Worm (Caenorhabditis elegans) whole organism, L1 larva: ENCODE results near the gene C45B2.1.

ENCODE experiments used
- C16A3.4 ChIP-seq: fragments of 150-350 bp; optimal IDR thresholded peaks from 2 replicates; lab custom pipeline; 2014; ENCODE audit warnings: missing biosample characterization, missing genetic modification characterization
- C34B4.2 ChIP-seq: sonication (generic microtip); optimal IDR thresholded peaks from 2 replicates; lab custom pipeline; 2017; ENCODE audit warnings: mild to moderate bottlenecking, missing genetic modification characterization, missing compliant biosample characterization
- F16B12.6 ChIP-seq: fragments of 150-350 bp; optimal IDR thresholded peaks from 2 replicates; lab custom pipeline; 2014; ENCODE audit warnings: missing biosample characterization, missing genetic modification characterization
- aha-1 ChIP-seq: fragments of 150-350 bp; optimal IDR thresholded peaks from 2 replicates; lab custom pipeline; 2014; ENCODE audit warnings: missing biosample characterization, missing genetic modification characterization
- aly-2 ChIP-seq: fragments of 150-350 bp; optimal IDR thresholded peaks from 2 replicates; lab custom pipeline; 2014; ENCODE audit warnings: missing biosample characterization, missing genetic modification characterization
- blmp-1 ChIP-seq: fragments of 150-350 bp; optimal IDR thresholded peaks from 2 replicates; lab custom pipeline; 2014; ENCODE audit warnings: missing biosample characterization, missing genetic modification characterization
- ceh-82 ChIP-seq, 3 experiments: fragments of 150-350 bp in 1 of 3; sonication (generic microtip) in 2 of 3; optimal IDR thresholded peaks; 2 replicates each; lab custom pipeline; 2014 to 2017; ENCODE audit warnings: missing biosample characterization in 3 of 3, missing genetic modification characterization in 3 of 3
- ceh-90 ChIP-seq: sonication (generic microtip); optimal IDR thresholded peaks from 2 replicates; lab custom pipeline; 2016; ENCODE audit warnings: missing genetic modification characterization, missing compliant biosample characterization
- ces-1 ChIP-seq: fragments of 150-350 bp; optimal IDR thresholded peaks from 2 replicates; lab custom pipeline; 2014; ENCODE audit warnings: missing biosample characterization, missing genetic modification reagents, missing genetic modification characterization
- dpl-1 ChIP-seq, 3 experiments: fragments of 150-350 bp in 2 of 3; sonication (generic microtip) in 1 of 3; optimal IDR thresholded peaks; 2 replicates each; lab custom pipeline; 2014 to 2017; ENCODE audit warnings: missing biosample characterization in 3 of 3, missing genetic modification characterization in 3 of 3, missing genetic modification reagents in 3 of 3
- dsc-1 ChIP-seq: sonication (generic microtip); optimal IDR thresholded peaks from 2 replicates; lab custom pipeline; 2016; ENCODE audit warnings: mild to moderate bottlenecking, missing genetic modification characterization, missing compliant biosample characterization
- efl-1 ChIP-seq, 4 experiments: fragments of 150-350 bp; optimal IDR thresholded peaks in 3 of 4; peaks in 1 of 4; 1 replicate in 1 of 4; 2 replicates in 3 of 4; lab custom pipeline; 2014; ENCODE audit warnings: missing biosample characterization in 2 of 4, missing genetic modification characterization in 2 of 4, missing genetic modification reagents in 2 of 4
- egl-13 ChIP-seq: sonication (generic microtip); optimal IDR thresholded peaks from 2 replicates; lab custom pipeline; 2016; ENCODE audit warnings: missing genotype, missing genetic modification reagents, missing genetic modification characterization, missing compliant biosample characterization
- ets-5 ChIP-seq: fragments of 200-800 bp; sonication (Bioruptor generic); IDR thresholded peaks from 2 replicates; pipeline ENCODE4 v1.3.6; 2022; ENCODE audit warnings: missing genetic modification characterization, missing compliant biosample characterization
- fkh-8 ChIP-seq: sonication (generic microtip); optimal IDR thresholded peaks from 2 replicates; lab custom pipeline; 2016; ENCODE audit warnings: mild to moderate bottlenecking, missing genetic modification characterization, missing compliant biosample characterization
- fos-1 ChIP-seq: fragments of 150-350 bp; optimal IDR thresholded peaks from 2 replicates; lab custom pipeline; 2014; ENCODE audit warnings: missing biosample characterization, missing genetic modification characterization
- hlh-4 ChIP-seq: sonication (generic microtip); optimal IDR thresholded peaks from 2 replicates; lab custom pipeline; 2016; ENCODE audit warnings: mild to moderate bottlenecking, missing genetic modification characterization, missing compliant biosample characterization
- isw-1 ChIP-seq: fragments of 200-800 bp; sonication (Bioruptor generic); IDR thresholded peaks from 2 replicates; pipeline ENCODE4 v1.3.6; 2022; ENCODE audit warnings: missing genetic modification characterization, missing compliant biosample characterization
- lin-14 ChIP-seq: fragments of 200-800 bp; sonication (Bioruptor generic); optimal IDR thresholded peaks from 2 replicates; lab custom pipeline; 2018; ENCODE audit warnings: mild to moderate bottlenecking, missing genetic modification characterization, moderate library complexity, missing compliant biosample characterization
- lin-35 ChIP-seq, 2 experiments: fragments of 150-350 bp; optimal IDR thresholded peaks; 2 replicates each; lab custom pipeline; 2014; ENCODE audit warnings: missing biosample characterization in 2 of 2, missing genetic modification characterization in 2 of 2, missing genetic modification reagents in 2 of 2
- lin-39 ChIP-seq: fragments of 150-350 bp; optimal IDR thresholded peaks from 2 replicates; lab custom pipeline; 2014; ENCODE audit warnings: missing biosample characterization, missing genetic modification reagents, missing genetic modification characterization
- lir-3 ChIP-seq: sonication (generic microtip); optimal IDR thresholded peaks from 2 replicates; lab custom pipeline; 2016; ENCODE audit warnings: mild to moderate bottlenecking, missing genetic modification characterization, moderate library complexity, missing compliant biosample characterization; ENCODE audit not compliant: poor library complexity
- lsy-2 ChIP-seq, 2 experiments: fragments of 150-350 bp; optimal IDR thresholded peaks; 2 replicates each; lab custom pipeline; 2014; ENCODE audit warnings: missing biosample characterization in 2 of 2, missing genetic modification characterization in 2 of 2
- mab-9 ChIP-seq: fragments of 200-800 bp; sonication (Bioruptor generic); IDR thresholded peaks from 2 replicates; pipeline ENCODE4 v1.3.6; 2022; ENCODE audit warnings: missing genetic modification reagents, missing genetic modification characterization, missing compliant biosample characterization
- mdl-1 ChIP-seq, 2 experiments: fragments of 150-350 bp; optimal IDR thresholded peaks; 2 replicates each; lab custom pipeline; 2014 to 2017; ENCODE audit warnings: missing biosample characterization in 2 of 2, missing genetic modification characterization in 2 of 2, inconsistent platforms in 1 of 2
- mef-2 ChIP-seq: fragments of 150-350 bp; optimal IDR thresholded peaks from 2 replicates; lab custom pipeline; 2014; ENCODE audit warnings: missing biosample characterization, missing genetic modification characterization
- mep-1 ChIP-seq: fragments of 150-350 bp; optimal IDR thresholded peaks from 2 replicates; lab custom pipeline; 2014; ENCODE audit warnings: missing biosample characterization, missing genetic modification characterization
- nhr-12 ChIP-seq: sonication (generic microtip); optimal IDR thresholded peaks from 2 replicates; lab custom pipeline; 2017; ENCODE audit warnings: missing biosample characterization, missing genetic modification characterization
- nhr-19 ChIP-seq: fragments of 200-800 bp; sonication (Bioruptor generic); conservative IDR thresholded peaks from 2 replicates; pipeline ENCODE4 v1.3.6; 2022; ENCODE audit warnings: missing genetic modification characterization, missing compliant biosample characterization
- nhr-20 ChIP-seq: sonication (generic microtip); optimal IDR thresholded peaks from 2 replicates; lab custom pipeline; 2016; ENCODE audit warnings: mild to moderate bottlenecking, missing genetic modification characterization, missing compliant biosample characterization
- nhr-237 ChIP-seq: fragments of 150-350 bp; optimal IDR thresholded peaks from 2 replicates; lab custom pipeline; 2014; ENCODE audit warnings: missing biosample characterization, missing genetic modification characterization
- nhr-47 ChIP-seq: sonication (generic microtip); optimal IDR thresholded peaks from 2 replicates; lab custom pipeline; 2016; ENCODE audit warnings: mild to moderate bottlenecking, missing genetic modification characterization, moderate library complexity, missing compliant biosample characterization
- nhr-71 ChIP-seq: sonication (generic microtip); optimal IDR thresholded peaks from 2 replicates; lab custom pipeline; 2016; ENCODE audit warnings: mild to moderate bottlenecking, missing genetic modification characterization, moderate library complexity, missing compliant biosample characterization
- nhr-76 ChIP-seq: sonication (generic microtip); optimal IDR thresholded peaks from 2 replicates; lab custom pipeline; 2017; ENCODE audit warnings: missing biosample characterization, missing genetic modification characterization
- nhr-85 ChIP-seq: sonication (generic microtip); peaks from one replicate; lab custom pipeline; 2016; ENCODE audit warnings: missing genetic modification characterization, inconsistent platforms, missing compliant biosample characterization
- nhr-90 ChIP-seq: sonication (generic microtip); optimal IDR thresholded peaks from 2 replicates; lab custom pipeline; 2016; ENCODE audit warnings: mild to moderate bottlenecking, missing genetic modification characterization, missing compliant biosample characterization; ENCODE audit not compliant: poor library complexity
- rnt-1 ChIP-seq: sonication (generic microtip); optimal IDR thresholded peaks from 2 replicates; lab custom pipeline; 2016; ENCODE audit warnings: mild to moderate bottlenecking, missing genetic modification characterization, moderate library complexity, missing compliant biosample characterization
- skn-1 ChIP-seq: fragments of 150-350 bp; optimal IDR thresholded peaks from 2 replicates; lab custom pipeline; 2014; ENCODE audit warnings: missing biosample characterization, missing genetic modification characterization
- snu-23 ChIP-seq: sonication (generic microtip); optimal IDR thresholded peaks from 2 replicates; lab custom pipeline; 2016; ENCODE audit warnings: missing genetic modification characterization, missing compliant biosample characterization
- sox-4 ChIP-seq: sonication (generic microtip); optimal IDR thresholded peaks from 2 replicates; lab custom pipeline; 2016; ENCODE audit warnings: missing genetic modification characterization, missing compliant biosample characterization
- swsn-7 ChIP-seq: sonication (generic microtip); optimal IDR thresholded peaks from 2 replicates; lab custom pipeline; 2016; ENCODE audit warnings: missing genetic modification characterization, missing compliant biosample characterization
- tbx-2 ChIP-seq: sonication (generic microtip); optimal IDR thresholded peaks from 2 replicates; lab custom pipeline; 2016; ENCODE audit warnings: missing genetic modification characterization, missing compliant biosample characterization
- unc-130 ChIP-seq: fragments of 150-350 bp; optimal IDR thresholded peaks from 2 replicates; lab custom pipeline; 2017; ENCODE audit warnings: missing biosample characterization, missing genetic modification characterization, inconsistent platforms
- unc-62 ChIP-seq: fragments of 150-350 bp; optimal IDR thresholded peaks from 2 replicates; lab custom pipeline; 2014; ENCODE audit warnings: missing biosample characterization, missing genetic modification reagents, missing genetic modification characterization
- unc-86 ChIP-seq: sonication (generic microtip); optimal IDR thresholded peaks from 2 replicates; lab custom pipeline; 2016; ENCODE audit warnings: missing genetic modification characterization, missing compliant biosample characterization
- vab-15 ChIP-seq: sonication (generic microtip); optimal IDR thresholded peaks from 2 replicates; lab custom pipeline; 2017; ENCODE audit warnings: missing genotype, mild to moderate bottlenecking, missing genetic modification characterization, missing compliant biosample characterization
- xbp-1 ChIP-seq: sonication (generic microtip); optimal IDR thresholded peaks from 2 replicates; lab custom pipeline; 2016; ENCODE audit warnings: missing genetic modification characterization, missing compliant biosample characterization
- zip-4 ChIP-seq: fragments of 200-800 bp; sonication (Bioruptor generic); optimal IDR thresholded peaks from 2 replicates; lab custom pipeline; 2018; ENCODE audit warnings: mild to moderate bottlenecking, missing genetic modification characterization, moderate library complexity, missing compliant biosample characterization
- ztf-11 ChIP-seq, 2 experiments: sonication (generic microtip); optimal IDR thresholded peaks; 2 replicates each; lab custom pipeline; 2016 to 2017; ENCODE audit warnings: missing genetic modification characterization in 2 of 2, missing biosample characterization in 1 of 2, missing compliant biosample characterization in 1 of 2
- ztf-4 ChIP-seq: fragments of 150-350 bp; optimal IDR thresholded peaks from 2 replicates; lab custom pipeline; 2014; ENCODE audit warnings: missing biosample characterization, missing genetic modification characterization

C45B2.1 gene

DNA sequence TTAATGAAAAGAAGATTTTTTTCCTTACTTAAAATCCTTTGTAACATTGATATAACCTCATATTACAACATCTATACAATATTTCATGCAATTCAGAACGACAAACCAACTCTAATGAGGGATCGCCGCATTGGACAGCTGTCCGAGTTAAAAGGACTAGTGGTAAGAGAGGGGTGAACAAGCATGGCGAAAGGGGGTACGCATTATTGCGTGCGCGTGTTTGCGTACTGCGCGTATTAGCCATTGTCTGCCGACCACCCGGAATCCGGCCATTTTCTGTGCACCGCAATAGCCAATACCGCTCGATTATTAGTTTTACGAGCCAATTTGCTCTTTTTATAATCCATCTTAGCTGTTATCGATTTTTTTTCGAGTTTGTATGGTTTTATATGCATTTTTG, 11.6 kb downstream of the C45B2.1 start, which contains the start of gene C15H9.4:
TSS of gene C15H9.4 (plus strand) at position 93 of the 400 bp plus-strand sequence.
- peak; percentile 19 to 46 for TF ChIP-seq lsy-2 (tag; optimal IDR thresholded peaks at IDR 0.05; lab: Kevin White, UChicago)
- TF ChIP-seq fos-1 = no peak
- TF ChIP-seq nhr-237 (tag; lab: Kevin White, UChicago) = no peak
- no peak for TF ChIP-seq aly-2 (tag; lab: Kevin White, UChicago)
- peak; percentile 78 for TF ChIP-seq lin-14 (GFP tag; lab: Kevin White, UChicago)
- TF ChIP-seq lin-39 (tag; lab: Kevin White, UChicago) = no peak
- TF ChIP-seq ceh-82 (tag; optimal IDR thresholded peaks at IDR 0.05; lab: Kevin White, UChicago) = peak; percentile 30 to 58 (median 51)
- TF ChIP-seq ztf-4 (tag; lab: Kevin White, UChicago) = no peak
- TF ChIP-seq nhr-20 (tag; lab: Kevin White, UChicago) = peak; percentile 62
- no peak for TF ChIP-seq lir-3 (tag; lab: Kevin White, UChicago)
- no peak for TF ChIP-seq aha-1 (tag; lab: Kevin White, UChicago)
- peak; percentile 54 for TF ChIP-seq tbx-2 (tag; lab: Kevin White, UChicago)
- TF ChIP-seq dpl-1 (GFP tag; optimal IDR thresholded peaks at IDR 0.05; lab: Kevin White, UChicago) = peak in 2 of 3 experiments; percentile 13 to 17
- peak; percentile 75 for TF ChIP-seq rnt-1 (tag; lab: Kevin White, UChicago)
- TF ChIP-seq ets-5 (GFP tag; lab: Robert Waterston, UW) = no peak
- TF ChIP-seq egl-13 = peak; percentile 58
- peak; percentile 54 for TF ChIP-seq nhr-85 (tag; lab: Kevin White, UChicago)
- TF ChIP-seq zip-4 (GFP tag; lab: Kevin White, UChicago) = no peak
- TF ChIP-seq sox-4 (tag; lab: Kevin White, UChicago) = peak; percentile 30
- TF ChIP-seq isw-1 (GFP tag; lab: Robert Waterston, UW) = peak; percentile 29; the same call in 1 of the 2 replicates
- TF ChIP-seq skn-1 (tag; lab: Kevin White, UChicago) = peak; percentile 21
- no peak for TF ChIP-seq nhr-12 (tag; lab: Kevin White, UChicago)
- TF ChIP-seq C34B4.2 (tag; lab: Kevin White, UChicago) = no peak
- TF ChIP-seq blmp-1 (tag; lab: Kevin White, UChicago) = no peak
- peak; percentile 69 for TF ChIP-seq nhr-71 (tag; lab: Kevin White, UChicago)
- TF ChIP-seq unc-130 = peak; percentile 44
- TF ChIP-seq mef-2 (tag; lab: Kevin White, UChicago) = no peak
- TF ChIP-seq nhr-47 (tag; lab: Kevin White, UChicago) = peak; percentile 61
- TF ChIP-seq ces-1 (GFP tag; lab: Kevin White, UChicago) = no peak
- peak; percentile 26 for TF ChIP-seq vab-15 (tag; lab: Kevin White, UChicago)
- TF ChIP-seq fkh-8 (tag; lab: Kevin White, UChicago) = peak; percentile 44
- no peak for TF ChIP-seq nhr-76 (tag; lab: Kevin White, UChicago)
- peak; percentile 92 for TF ChIP-seq F16B12.6 (tag; lab: Kevin White, UChicago)
- peak; percentile 18 for TF ChIP-seq unc-86
- TF ChIP-seq xbp-1 (tag; lab: Kevin White, UChicago) = peak; percentile 98
- TF ChIP-seq efl-1 (optimal IDR thresholded peaks at IDR 0.05; lab: Kevin White, UChicago) = peak; percentile 23 to 28
- peak in 1 of 2 experiments; percentile 60 for TF ChIP-seq efl-1 (GFP tag; optimal IDR thresholded peaks at IDR 0.05 in 1 of 2; lab: Kevin White, UChicago)
- TF ChIP-seq snu-23 (GFP tag; lab: Kevin White, UChicago) = peak; percentile 67
- TF ChIP-seq C16A3.4 (tag; lab: Kevin White, UChicago) = no peak
- peak in 1 of 2 experiments; percentile 39 for TF ChIP-seq mdl-1 (tag; optimal IDR thresholded peaks at IDR 0.05; lab: Kevin White, UChicago)
- TF ChIP-seq swsn-7 (tag; lab: Kevin White, UChicago) = peak; percentile 62
- no peak for TF ChIP-seq hlh-4
- peak; percentile 46 for TF ChIP-seq dsc-1
- no peak for TF ChIP-seq mab-9 (GFP tag; lab: Robert Waterston, UW)
- peak; percentile 21 for TF ChIP-seq mep-1 (tag; lab: Kevin White, UChicago)
- peak in 1 of 2 experiments; percentile 37 for TF ChIP-seq ztf-11 (tag; optimal IDR thresholded peaks at IDR 0.05; lab: Kevin White, UChicago)
- no peak for TF ChIP-seq unc-62 (GFP tag; lab: Kevin White, UChicago)
- peak; percentile 41; the same call in 1 of the 2 replicates for TF ChIP-seq nhr-19
- peak; percentile 30 for TF ChIP-seq nhr-90
- peak; percentile 18 to 24 for TF ChIP-seq lin-35 (GFP tag; optimal IDR thresholded peaks at IDR 0.05; lab: Kevin White, UChicago)
- TF ChIP-seq ceh-90 (tag; lab: Kevin White, UChicago) = no peak
